Worm (Caenorhabditis elegans) whole organism, L1 larva: ENCODE results near the gene K05G3.1.

Experiments used
- C34B4.2 ChIP-seq: sonication (generic microtip); optimal IDR thresholded peaks from 2 replicates; lab custom pipeline; 2017; ENCODE audit warnings: mild to moderate bottlenecking, missing genetic modification characterization, missing compliant biosample characterization
- aly-2 ChIP-seq: fragments of 150-350 bp; optimal IDR thresholded peaks from 2 replicates; lab custom pipeline; 2014; ENCODE audit warnings: missing biosample characterization, missing genetic modification characterization
- ces-1 ChIP-seq: fragments of 150-350 bp; optimal IDR thresholded peaks from 2 replicates; lab custom pipeline; 2014; ENCODE audit warnings: missing biosample characterization, missing genetic modification reagents, missing genetic modification characterization
- elt-3 ChIP-seq, 6 experiments: fragments of 150-350 bp in 1 of 6; sonication (generic microtip); optimal IDR thresholded peaks; 2 replicates each; lab custom pipeline; 2017 to 2018; ENCODE audit warnings: missing biosample characterization in 6 of 6, missing genetic modification characterization in 6 of 6, inconsistent platforms in 1 of 6
- fkh-10 ChIP-seq: sonication (generic microtip); optimal IDR thresholded peaks from 2 replicates; lab custom pipeline; 2017; ENCODE audit warnings: missing biosample characterization, missing genetic modification reagents, missing genetic modification characterization
- lin-15B ChIP-seq: fragments of 150-350 bp; sonication (generic microtip); optimal IDR thresholded peaks from 3 replicates; lab custom pipeline; 2014; ENCODE audit warnings: missing biosample characterization, missing genetic modification characterization
- lin-39 ChIP-seq: fragments of 150-350 bp; optimal IDR thresholded peaks from 2 replicates; lab custom pipeline; 2014; ENCODE audit warnings: missing biosample characterization, missing genetic modification reagents, missing genetic modification characterization
- nhr-77 ChIP-seq: fragments of 150-350 bp; optimal IDR thresholded peaks from 2 replicates; lab custom pipeline; 2014; ENCODE audit warnings: missing biosample characterization, missing genetic modification characterization
- pqm-1 ChIP-seq: sonication (generic microtip); optimal IDR thresholded peaks from 3 replicates; lab custom pipeline; 2017; ENCODE audit warnings: missing biosample characterization, missing genetic modification characterization
- unc-130 ChIP-seq: fragments of 150-350 bp; optimal IDR thresholded peaks from 2 replicates; lab custom pipeline; 2017; ENCODE audit warnings: missing biosample characterization, missing genetic modification characterization, inconsistent platforms
- zag-1 ChIP-seq: fragments of 150-350 bp; optimal IDR thresholded peaks from 2 replicates; lab custom pipeline; 2014; ENCODE audit warnings: missing biosample characterization, missing genetic modification characterization
- ztf-4 ChIP-seq: fragments of 150-350 bp; optimal IDR thresholded peaks from 2 replicates; lab custom pipeline; 2014; ENCODE audit warnings: missing biosample characterization, missing genetic modification characterization

- TF ChIP-seq elt-3 (tag; optimal IDR thresholded peaks at IDR 0.05; lab: Kevin White, UChicago), result no peak
- TF ChIP-seq nhr-77 (tag; lab: Kevin White, UChicago), result no peak
- no peak for TF ChIP-seq C34B4.2
- no peak for TF ChIP-seq unc-130
- no peak for TF ChIP-seq lin-39 (tag; lab: Kevin White, UChicago)
- no peak for TF ChIP-seq lin-15B (tag; lab: Kevin White, UChicago)
- TF ChIP-seq fkh-10 (GFP tag; lab: Kevin White, UChicago), result no peak
- TF ChIP-seq ces-1 (GFP tag; lab: Kevin White, UChicago), result no peak
- no peak for TF ChIP-seq aly-2 (tag; lab: Kevin White, UChicago)
- no peak for TF ChIP-seq ztf-4 (tag; lab: Kevin White, UChicago)
- TF ChIP-seq pqm-1 (tag; lab: Kevin White, UChicago), result no peak
- no peak for TF ChIP-seq zag-1
These were observed 44.5 kb downstream of the K05G3.1 start for ce11 chrX:16545641-16546040.
